Fruit fly (Drosophila melanogaster) whole organism, embryonic: Measurements from ENCODE around the gene Gr28a.

Source experiments
- Adf1 ChIP-seq: fragments of 200-800 bp; sonication (Bioruptor generic); IDR thresholded peaks from 2 replicates; pipeline ENCODE4 v1.3.6; 2022; ENCODE audit warnings: missing biosample characterization, missing genetic modification characterization
- Atf3 ChIP-seq: fragments of 200-800 bp; sonication (Bioruptor generic); optimal IDR thresholded peaks from 3 replicates; lab custom pipeline; 2016; ENCODE audit warnings: missing biosample characterization, missing genetic modification characterization
- Atf6 ChIP-seq: fragments of 200-800 bp; sonication (Bioruptor generic); IDR thresholded peaks from 2 replicates; pipeline ENCODE4 v1.3.6; 2022; ENCODE audit warnings: missing biosample characterization, missing genetic modification characterization
- Bgb ChIP-seq: fragments of 200-800 bp; sonication (Bioruptor generic); IDR thresholded peaks from 2 replicates; pipeline ENCODE4 v1.3.6; 2022; ENCODE audit warnings: missing biosample characterization, missing genetic modification characterization; ENCODE audit not compliant: partially characterized antibody
- CG10267 ChIP-seq: fragments of 200-800 bp; sonication (Bioruptor generic); optimal IDR thresholded peaks from 2 replicates; lab custom pipeline; 2018; ENCODE audit warnings: missing biosample characterization, mild to moderate bottlenecking, missing genetic modification characterization, moderate library complexity
- CG10959 ChIP-seq: fragments of 200-800 bp; sonication (Bioruptor generic); IDR thresholded peaks from 2 replicates; pipeline ENCODE4 v1.3.6; 2022; ENCODE audit warnings: missing biosample characterization, missing genetic modification characterization
- CG11398 ChIP-seq: fragments of 200-800 bp; sonication (Bioruptor generic); optimal IDR thresholded peaks from 2 replicates; lab custom pipeline; 2016; ENCODE audit warnings: missing biosample characterization, missing genetic modification characterization
- CG11695 ChIP-seq: fragments of 200-800 bp; sonication (Bioruptor generic); IDR thresholded peaks from 3 replicates; pipeline ENCODE4 v1.3.6; 2022; ENCODE audit warnings: missing biosample characterization, missing genetic modification characterization
- CG15073 ChIP-seq: fragments of 200-800 bp; sonication (Bioruptor generic); optimal IDR thresholded peaks from 2 replicates; lab custom pipeline; 2016; ENCODE audit warnings: missing biosample characterization, missing genetic modification characterization
- CG15269 ChIP-seq: fragments of 200-800 bp; sonication (Bioruptor generic); optimal IDR thresholded peaks from 2 replicates; lab custom pipeline; 2018; ENCODE audit warnings: missing biosample characterization, mild to moderate bottlenecking, missing genetic modification characterization, moderate library complexity
- CG1647 ChIP-seq: fragments of 200-800 bp; sonication (Bioruptor generic); optimal IDR thresholded peaks from 3 replicates; lab custom pipeline; 2016; ENCODE audit warnings: missing biosample characterization, missing genetic modification characterization
- CG18619 ChIP-seq: fragments of 200-800 bp; sonication (Bioruptor generic); optimal IDR thresholded peaks from 3 replicates; lab custom pipeline; 2017; ENCODE audit warnings: missing biosample characterization, mild to moderate bottlenecking, missing genetic modification characterization
- CG3281 ChIP-seq: fragments of 200-800 bp; sonication (Bioruptor generic); optimal IDR thresholded peaks from 3 replicates; lab custom pipeline; 2017; ENCODE audit warnings: missing biosample characterization, mild to moderate bottlenecking, missing genetic modification characterization
- CG3407 ChIP-seq: fragments of 200-800 bp; sonication (Bioruptor generic); optimal IDR thresholded peaks from 2 replicates; lab custom pipeline; 2018; ENCODE audit warnings: missing biosample characterization, mild to moderate bottlenecking, missing genetic modification characterization
- CG4424 ChIP-seq: fragments of 200-800 bp; sonication (Bioruptor generic); optimal IDR thresholded peaks from 3 replicates; lab custom pipeline; 2016; ENCODE audit warnings: missing biosample characterization, missing genetic modification characterization
- CG5245 ChIP-seq: fragments of 200-800 bp; sonication (Bioruptor generic); optimal IDR thresholded peaks from 3 replicates; lab custom pipeline; 2016; ENCODE audit warnings: missing biosample characterization, missing genetic modification characterization
- CG7271 ChIP-seq: fragments of 200-800 bp; sonication (Bioruptor generic); optimal IDR thresholded peaks from 2 replicates; lab custom pipeline; 2018; ENCODE audit warnings: missing biosample characterization, mild to moderate bottlenecking, missing genetic modification characterization, moderate library complexity
- CG7357 ChIP-seq: fragments of 200-800 bp; sonication (Bioruptor generic); IDR thresholded peaks from 3 replicates; pipeline ENCODE4 v1.3.6; 2022; ENCODE audit warnings: missing biosample characterization, missing genetic modification characterization
- CG8765 ChIP-seq: fragments of 200-800 bp; sonication (Bioruptor generic); IDR thresholded peaks from 2 replicates; pipeline ENCODE4 v1.3.6; 2022; ENCODE audit warnings: missing biosample characterization, missing genetic modification characterization
- CoRest ChIP-seq: fragments of 200-800 bp; sonication (Bioruptor generic); optimal IDR thresholded peaks from 3 replicates; lab custom pipeline; 2018; ENCODE audit warnings: missing biosample characterization, mild to moderate bottlenecking, missing genetic modification characterization, moderate library complexity
- D19A ChIP-seq: fragments of 200-800 bp; optimal IDR thresholded peaks from 3 replicates; lab custom pipeline; 2019; ENCODE audit warnings: missing biosample characterization, mild to moderate bottlenecking, missing genetic modification characterization, moderate library complexity
- Dek ChIP-seq: fragments of 200-800 bp; sonication (Bioruptor generic); optimal IDR thresholded peaks from 3 replicates; lab custom pipeline; 2019; ENCODE audit warnings: missing biosample characterization, mild to moderate bottlenecking, missing genetic modification characterization, moderate library complexity
- Doc2 ChIP-seq: fragments of 200-800 bp; sonication (Bioruptor generic); IDR thresholded peaks from 2 replicates; pipeline ENCODE4 v1.3.6; 2022; ENCODE audit warnings: missing biosample characterization, missing genetic modification characterization
- HLHmδ ChIP-seq: fragments of 200-800 bp; sonication (Bioruptor generic); optimal IDR thresholded peaks from 2 replicates; lab custom pipeline; 2018; ENCODE audit warnings: missing biosample characterization, mild to moderate bottlenecking, missing genetic modification characterization, moderate library complexity
- Hmr ChIP-seq: fragments of 200-800 bp; sonication (Bioruptor generic); optimal IDR thresholded peaks from 3 replicates; lab custom pipeline; 2017; ENCODE audit warnings: mild to moderate bottlenecking, missing biosample characterization, missing genetic modification reagents, missing genetic modification characterization
- Hr39 ChIP-seq: fragments of >200 bp; optimal IDR thresholded peaks from 2 replicates; lab custom pipeline; 2017
- Hr78 ChIP-seq, 2 experiments: fragments of 200-800 bp in 1 of 2; fragments of >200 bp in 1 of 2; sonication (Bioruptor generic) in 1 of 2; optimal IDR thresholded peaks; 2 replicates each; lab custom pipeline; 2017 to 2019; ENCODE audit warnings: missing biosample characterization in 2 of 2, missing genetic modification characterization in 2 of 2, mild to moderate bottlenecking in 1 of 2, moderate library complexity in 1 of 2
- Lim3 ChIP-seq: fragments of 200-800 bp; sonication (Bioruptor generic); IDR thresholded peaks from 2 replicates; pipeline ENCODE4 v1.3.6; 2022; ENCODE audit warnings: missing biosample characterization, missing genetic modification characterization
- Lpt ChIP-seq: fragments of >200 bp; optimal IDR thresholded peaks from 2 replicates; lab custom pipeline; 2018; ENCODE audit warnings: missing biosample characterization, missing genetic modification characterization
- Ravus ChIP-seq: fragments of 200-800 bp; sonication (Bioruptor generic); IDR thresholded peaks from 2 replicates; pipeline ENCODE4 v1.3.6; 2022; ENCODE audit warnings: missing biosample characterization, missing genetic modification characterization
- Ssrp ChIP-seq: fragments of 200-800 bp; sonication (Bioruptor generic); optimal IDR thresholded peaks from 2 replicates; lab custom pipeline; 2018; ENCODE audit warnings: missing biosample characterization, mild to moderate bottlenecking, missing genetic modification characterization, moderate library complexity
- Xrp1 ChIP-seq: fragments of 200-800 bp; sonication (Bioruptor generic); IDR thresholded peaks from 2 replicates; pipeline ENCODE4 v1.3.6; 2022; ENCODE audit warnings: missing biosample characterization, missing genetic modification characterization
- amos ChIP-seq: fragments of 200-800 bp; sonication (Bioruptor generic); IDR thresholded peaks from 2 replicates; pipeline ENCODE4 v1.3.6; 2022; ENCODE audit warnings: missing biosample characterization, missing genetic modification characterization; ENCODE audit not compliant: partially characterized antibody
- ara ChIP-seq: fragments of 200-800 bp; sonication (Bioruptor generic); IDR thresholded peaks from 2 replicates; pipeline ENCODE4 v1.3.6; 2022; ENCODE audit warnings: missing biosample characterization, missing genetic modification characterization
- bbx ChIP-seq: fragments of 200-800 bp; sonication (Bioruptor generic); IDR thresholded peaks from 2 replicates; pipeline ENCODE4 v1.3.6; 2022; ENCODE audit warnings: missing biosample characterization, missing genetic modification characterization; ENCODE audit not compliant: partially characterized antibody
- en ChIP-seq: fragments of 200-800 bp; sonication (Bioruptor generic); optimal IDR thresholded peaks from 2 replicates; lab custom pipeline; 2016; ENCODE audit warnings: missing biosample characterization, missing genetic modification characterization
- exex ChIP-seq: fragments of 200-800 bp; sonication (Bioruptor generic); optimal IDR thresholded peaks from 4 replicates; lab custom pipeline; 2018; ENCODE audit warnings: missing biosample characterization, mild to moderate bottlenecking, missing genetic modification characterization, moderate library complexity
- fru ChIP-seq: fragments of >200 bp; optimal IDR thresholded peaks from 2 replicates; lab custom pipeline; 2017
- gcm2 ChIP-seq: fragments of 200-800 bp; sonication (Bioruptor generic); optimal IDR thresholded peaks from 2 replicates; lab custom pipeline; 2016; ENCODE audit warnings: missing biosample characterization, missing genetic modification characterization
- klu ChIP-seq: fragments of 200-800 bp; sonication (Bioruptor generic); IDR thresholded peaks from 2 replicates; pipeline ENCODE4 v1.3.6; 2022; ENCODE audit warnings: missing biosample characterization, missing genetic modification characterization
- lab ChIP-seq: fragments of 200-800 bp; sonication (Bioruptor generic); optimal IDR thresholded peaks from 3 replicates; lab custom pipeline; 2017; ENCODE audit warnings: missing biosample characterization, missing genetic modification characterization, mild to moderate bottlenecking, moderate library complexity, missing genetic modification reagents
- lola ChIP-seq, 3 experiments: fragments of >200 bp in 2 of 3; fragments of 200-800 bp in 1 of 3; sonication (Bioruptor generic) in 1 of 3; optimal IDR thresholded peaks; 2 replicates each; lab custom pipeline; 2017 to 2019; ENCODE audit warnings: missing biosample characterization in 3 of 3, missing genetic modification characterization in 3 of 3, mild to moderate bottlenecking in 1 of 3, moderate library complexity in 1 of 3
- oc ChIP-seq: fragments of 200-800 bp; sonication (Bioruptor generic); optimal IDR thresholded peaks from 2 replicates; lab custom pipeline; 2018; ENCODE audit warnings: missing biosample characterization, mild to moderate bottlenecking, missing genetic modification characterization, moderate library complexity
- otp ChIP-seq: fragments of 200-800 bp; sonication (Bioruptor generic); IDR thresholded peaks from 3 replicates; pipeline ENCODE4, ENCODE4 v1.3.6; 2022; ENCODE audit warnings: missing biosample characterization, missing genetic modification characterization
- pho ChIP-seq: fragments of 200-800 bp; sonication (Bioruptor generic); optimal IDR thresholded peaks from 2 replicates; lab custom pipeline; 2016; ENCODE audit warnings: missing biosample characterization, missing genetic modification characterization
- run ChIP-seq: fragments of 200-800 bp; sonication (Bioruptor generic); optimal IDR thresholded peaks from 3 replicates; lab custom pipeline; 2018; ENCODE audit warnings: missing biosample characterization, mild to moderate bottlenecking, missing genetic modification characterization
- sens-2 ChIP-seq: fragments of 200-800 bp; sonication (Bioruptor generic); IDR thresholded peaks from 2 replicates; pipeline ENCODE4 v1.3.6; 2022; ENCODE audit warnings: missing biosample characterization, missing genetic modification characterization
- sqz ChIP-seq: fragments of 200-800 bp; sonication (Bioruptor generic); optimal IDR thresholded peaks from 3 replicates; lab custom pipeline; 2018; ENCODE audit warnings: missing biosample characterization, mild to moderate bottlenecking, missing genetic modification characterization
- tin ChIP-seq: fragments of 200-800 bp; sonication (Bioruptor generic); optimal IDR thresholded peaks from 3 replicates; lab custom pipeline; 2016; ENCODE audit warnings: missing biosample characterization, missing genetic modification characterization
- trh ChIP-seq: fragments of 200-800 bp; sonication (Bioruptor generic); optimal IDR thresholded peaks from 2 replicates; lab custom pipeline; 2016; ENCODE audit warnings: missing biosample characterization, missing genetic modification characterization
- ttk ChIP-seq: fragments of 200-800 bp; sonication (Bioruptor generic); IDR thresholded peaks from 2 replicates; pipeline ENCODE4 v2.1.2; 2022; ENCODE audit warnings: missing biosample characterization, missing genetic modification characterization
- yki ChIP-seq: fragments of >200 bp; optimal IDR thresholded peaks from 3 replicates; lab custom pipeline; 2018

Gene Gr28a

DNA sequence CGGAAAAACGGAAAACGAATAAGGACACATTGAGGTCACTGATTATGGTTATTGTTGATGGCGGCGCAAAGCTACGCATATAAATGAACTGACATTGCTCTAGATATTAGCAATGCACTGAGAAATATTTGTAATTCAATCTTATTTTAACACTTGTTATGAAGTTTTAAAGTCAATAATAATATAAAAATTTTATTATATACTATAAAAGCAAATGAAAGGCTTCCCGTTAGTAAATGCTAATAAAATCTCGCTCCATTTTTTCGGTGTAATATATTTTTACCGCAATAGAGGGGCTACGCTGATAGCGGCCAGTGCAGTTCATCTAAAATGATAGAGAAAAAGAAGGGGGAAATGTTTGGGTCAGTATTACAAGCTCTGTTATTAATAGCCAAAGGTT is 37.9 kb upstream of the Gr28a start (continued):
- TF ChIP-seq trh (GFP tag; lab: Kevin White, UChicago), result no peak
- peak; percentile 71; the same call in 1 of the 2 replicates for TF ChIP-seq Xrp1 (GFP tag; lab: Robert Waterston, UW)
- peak; percentile 71 for TF ChIP-seq Atf6 (GFP tag; lab: Robert Waterston, UW)
- TF ChIP-seq CG10267 (tag; lab: Kevin White, UChicago), result peak; percentile 48
- peak; percentile 43 for TF ChIP-seq CG3281 (GFP tag; lab: Kevin White, UChicago)
- no peak for TF ChIP-seq ttk
- no peak for TF ChIP-seq CG10959
- no peak for TF ChIP-seq Atf3
- peak; percentile 48 for TF ChIP-seq Ssrp (tag; lab: Kevin White, UChicago)
- no peak for TF ChIP-seq CG11398 (GFP tag; lab: Kevin White, UChicago)
- peak; percentile 57; the same call in 1 of the 2 replicates for TF ChIP-seq ara (GFP tag; lab: Robert Waterston, UW)
- TF ChIP-seq CoRest (tag; lab: Kevin White, UChicago), result peak; percentile 49
- TF ChIP-seq run, result peak; percentile 29
- TF ChIP-seq CG7271 (tag; lab: Kevin White, UChicago), result peak; percentile 14
- peak; percentile 6 for TF ChIP-seq Ravus (GFP tag; lab: Robert Waterston, UW)
- TF ChIP-seq Hmr (GFP tag; lab: Kevin White, UChicago), result peak; percentile 16
- no peak for TF ChIP-seq CG15073
- TF ChIP-seq Adf1 (GFP tag; lab: Robert Waterston, UW), result no peak
- TF ChIP-seq klu, result peak; percentile 32; the same call in 1 of the 2 replicates
- no peak for TF ChIP-seq gcm2
- TF ChIP-seq Lpt (GFP tag; lab: Kevin White, UChicago), result no peak
- TF ChIP-seq Hr78 (GFP tag; optimal IDR thresholded peaks at IDR 0.05; lab: Kevin White, UChicago), result peak in 1 of 2 experiments; percentile 36
- TF ChIP-seq D19A (tag; lab: Kevin White, UChicago), result peak; percentile 50
- no peak for TF ChIP-seq fru (lab: Kevin White, UChicago)
- no peak for TF ChIP-seq yki (lab: Kevin White, UChicago)
- TF ChIP-seq lab (GFP tag; lab: Kevin White, UChicago), result peak; percentile 66
- TF ChIP-seq en, result no peak
- no peak for TF ChIP-seq CG8765 (GFP tag; lab: Robert Waterston, UW)
- no peak for TF ChIP-seq Bgb (GFP tag; lab: Robert Waterston, UW)
- TF ChIP-seq Dek (tag; lab: Kevin White, UChicago), result peak; percentile 56
- TF ChIP-seq sens-2 (GFP tag; lab: Robert Waterston, UW), result no peak
- TF ChIP-seq sqz (GFP tag; lab: Kevin White, UChicago), result peak; percentile 15
- TF ChIP-seq Hr39, result no peak
- no peak for TF ChIP-seq exex (tag; lab: Kevin White, UChicago)
- TF ChIP-seq CG3407 (GFP tag; lab: Kevin White, UChicago), result peak; percentile 16
- TF ChIP-seq CG5245 (GFP tag; lab: Kevin White, UChicago), result peak; percentile 4
- no peak for TF ChIP-seq HLHmδ (GFP tag; lab: Kevin White, UChicago)
- no peak for TF ChIP-seq otp (GFP tag; lab: Robert Waterston, UW)
- TF ChIP-seq CG7357, result 0 out of 3 replicates have a peak, but pooled peaks have one; percentile 19
- TF ChIP-seq pho (GFP tag; lab: Kevin White, UChicago), result no peak
- no peak for TF ChIP-seq CG1647 (GFP tag; lab: Kevin White, UChicago)
- TF ChIP-seq CG18619 (GFP tag; lab: Kevin White, UChicago), result no peak
- TF ChIP-seq oc, result peak; percentile 41
- peak; percentile 14 for TF ChIP-seq tin (GFP tag; lab: Kevin White, UChicago)
- no peak for TF ChIP-seq amos
- TF ChIP-seq lola (GFP tag; optimal IDR thresholded peaks at IDR 0.05; lab: Kevin White, UChicago), result peak in 1 of 3 experiments; percentile 16
- TF ChIP-seq Doc2 (GFP tag; lab: Robert Waterston, UW), result no peak
- peak; percentile 46 for TF ChIP-seq CG4424 (GFP tag; lab: Kevin White, UChicago)
- TF ChIP-seq Lim3 (GFP tag; lab: Robert Waterston, UW), result no peak
- peak; percentile 63; the same call in 2 of the 3 replicates for TF ChIP-seq CG11695
- no peak for TF ChIP-seq bbx
- peak; percentile 72 for TF ChIP-seq CG15269
